Worm (Caenorhabditis elegans): ENCODE data around the gene lin-9.

Gene lin-9

DNA sequence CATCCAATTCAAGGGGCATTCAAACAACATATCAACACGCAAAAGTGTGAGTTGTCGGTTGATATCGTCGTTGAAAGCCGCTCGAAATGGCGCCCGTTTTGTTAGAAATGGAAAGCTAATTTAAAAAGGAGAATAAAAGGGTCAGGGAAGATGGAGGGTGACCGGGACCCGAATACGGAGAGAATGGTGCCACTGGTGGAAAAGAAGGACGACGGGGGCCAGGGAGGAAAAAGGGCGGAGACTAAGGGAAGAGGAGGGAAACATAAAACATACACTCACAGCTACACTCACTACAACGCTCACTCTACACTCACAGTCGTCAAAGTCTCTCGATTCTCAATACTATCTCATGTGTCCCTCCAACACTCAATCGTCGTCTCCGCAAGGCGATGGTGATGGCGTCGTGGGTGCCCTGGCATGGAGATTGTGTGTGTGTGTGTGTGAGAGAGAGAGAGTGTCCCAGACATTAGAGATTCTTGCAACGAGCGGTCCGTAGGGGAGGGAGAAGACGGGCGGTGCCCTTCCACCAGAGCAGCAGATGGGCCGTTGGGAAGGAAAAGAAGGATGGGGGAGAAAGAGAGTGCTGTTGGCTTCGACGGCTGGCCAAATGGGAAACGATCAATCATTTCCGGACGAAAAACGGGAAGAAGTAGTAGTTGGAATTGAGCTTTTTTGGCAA is 29.8 kb downstream of the lin-9 start:
- TF ChIP-seq lin-32 (GFP tag; optimal IDR thresholded peaks at IDR 0.05) (peak; percentile 85), nhr-237 (tag; optimal IDR thresholded peaks at IDR 0.05) (peak; percentile 19), ces-1 (GFP tag; optimal IDR thresholded peaks at IDR 0.05) (peak; percentile 23), ceh-39 (tag; optimal IDR thresholded peaks at IDR 0.05) (peak; percentile 42), sem-2 (GFP tag; optimal IDR thresholded peaks at IDR 0.05) (no peak), ztf-11 (tag; optimal IDR thresholded peaks at IDR 0.05) (peak; percentile 57), lsy-2 (tag; optimal IDR thresholded peaks at IDR 0.05) (peak; percentile 33), blmp-1 (tag; optimal IDR thresholded peaks at IDR 0.05) (no peak), flh-1 (GFP tag; optimal IDR thresholded peaks at IDR 0.05) (peak; percentile 34), drap-1 (GFP tag; optimal IDR thresholded peaks at IDR 0.05) (peak; percentile 74), lin-13 (tag; optimal IDR thresholded peaks at IDR 0.05) (peak; percentile 2), unc-120 (tag; optimal IDR thresholded peaks at IDR 0.05; ENCODE audit: poor library complexity, severe bottlenecking) (peak; percentile 100), mls-2 (tag; optimal IDR thresholded peaks at IDR 0.05) (peak; percentile 85), ceh-43 (GFP tag; optimal IDR thresholded peaks at IDR 0.05) (peak; percentile 23), hlh-1 (tag; optimal IDR thresholded peaks at IDR 0.05) (peak; percentile 69), ceh-83 (GFP tag; optimal IDR thresholded peaks at IDR 0.05) (no peak), snpc-4 (tag; optimal IDR thresholded peaks at IDR 0.05) (no peak), elt-3 (tag; optimal IDR thresholded peaks at IDR 0.05) (no peak), unc-39 (tag; optimal IDR thresholded peaks at IDR 0.05) (peak; percentile 22), nhr-76 (tag; optimal IDR thresholded peaks at IDR 0.05) (no peak), mep-1 (tag; optimal IDR thresholded peaks at IDR 0.05) (peak; percentile 87), cnd-1 (tag; optimal IDR thresholded peaks at IDR 0.05) (peak; percentile 78), nhr-28 (tag; optimal IDR thresholded peaks at IDR 0.05) (no peak), nhr-2 (tag; optimal IDR thresholded peaks at IDR 0.05) (peak; percentile 21), nhr-12 (tag; optimal IDR thresholded peaks at IDR 0.05) (peak; percentile 67), pha-4 (tag; optimal IDR thresholded peaks at IDR 0.05) (peak; percentile 20), unc-62 (GFP tag; optimal IDR thresholded peaks at IDR 0.05) (peak; percentile 91), M03D4.4 (tag; optimal IDR thresholded peaks at IDR 0.05) (peak; percentile 60), sptf-1 (tag; optimal IDR thresholded peaks at IDR 0.05) (peak; percentile 60), tbx-8 (GFP tag; optimal IDR thresholded peaks at IDR 0.05) (peak; percentile 71)

ce11 chrIII:8873045-8873457 is 30.9 kb downstream of the lin-9 start:
- TF ChIP-seq lin-13 (tag; optimal IDR thresholded peaks at IDR 0.05) (peak; percentile 26), unc-62 (GFP tag; optimal IDR thresholded peaks at IDR 0.05) (peak; percentile 14), mls-2 (tag; optimal IDR thresholded peaks at IDR 0.05) (peak; percentile 68), bed-3 (GFP tag; optimal IDR thresholded peaks at IDR 0.05) (no peak), cnd-1 (tag; optimal IDR thresholded peaks at IDR 0.05) (peak; percentile 85), ces-1 (GFP tag; optimal IDR thresholded peaks at IDR 0.05) (peak; percentile 87), ham-2 (GFP tag; optimal IDR thresholded peaks at IDR 0.05) (peak; percentile 55), nhr-2 (tag; optimal IDR thresholded peaks at IDR 0.05) (no peak)

DNA sequence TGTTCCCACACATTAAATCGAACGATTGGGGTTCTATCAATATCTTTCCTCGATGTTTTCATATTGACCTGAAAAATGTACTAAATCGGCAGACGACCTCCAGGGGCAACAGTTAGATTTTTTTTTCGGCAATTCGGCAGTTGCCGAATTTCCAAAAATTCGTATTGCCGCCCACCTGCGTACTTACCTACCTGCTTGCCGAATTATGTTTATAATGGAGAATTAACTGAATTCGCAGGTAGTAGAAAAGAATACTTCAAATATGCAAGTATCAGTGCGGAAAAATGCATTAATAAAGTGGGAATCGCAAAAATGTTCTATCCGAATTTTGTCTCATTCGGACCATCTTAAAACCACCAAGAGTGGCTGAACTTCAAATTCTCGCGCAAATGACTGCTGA is 34.3 kb downstream of the lin-9 start:
- no peak for TF ChIP-seq zip-8 (tag; optimal IDR thresholded peaks at IDR 0.05)
- TF ChIP-seq ztf-11 (tag; optimal IDR thresholded peaks at IDR 0.05): no peak
- TF ChIP-seq nhr-76 (tag; optimal IDR thresholded peaks at IDR 0.05): no peak
- TF ChIP-seq drap-1 (GFP tag; optimal IDR thresholded peaks at IDR 0.05): no peak
- TF ChIP-seq sem-2 (GFP tag; optimal IDR thresholded peaks at IDR 0.05): no peak
- TF ChIP-seq M03D4.4 (tag; optimal IDR thresholded peaks at IDR 0.05): no peak
- no peak for TF ChIP-seq nhr-2 (tag; optimal IDR thresholded peaks at IDR 0.05)
- no peak for TF ChIP-seq unc-39 (tag; optimal IDR thresholded peaks at IDR 0.05)
- TF ChIP-seq nhr-237 (tag; optimal IDR thresholded peaks at IDR 0.05): no peak
- TF ChIP-seq mab-5 (tag; optimal IDR thresholded peaks at IDR 0.05): no peak
- TF ChIP-seq elt-3 (tag; optimal IDR thresholded peaks at IDR 0.05): no peak
- no peak for TF ChIP-seq ceh-43 (GFP tag; optimal IDR thresholded peaks at IDR 0.05)
- TF ChIP-seq sptf-1 (tag; optimal IDR thresholded peaks at IDR 0.05): no peak
- TF ChIP-seq ces-1 (GFP tag; optimal IDR thresholded peaks at IDR 0.05): no peak
- no peak for TF ChIP-seq nhr-12 (tag; optimal IDR thresholded peaks at IDR 0.05)
- TF ChIP-seq snpc-4 (tag; optimal IDR thresholded peaks at IDR 0.05): no peak
- no peak for TF ChIP-seq cnd-1 (tag; optimal IDR thresholded peaks at IDR 0.05)
- no peak for TF ChIP-seq elt-1 (tag; optimal IDR thresholded peaks at IDR 0.05; ENCODE audit: borderline replicate concordance, insufficient read depth)
- no peak for TF ChIP-seq hlh-1 (tag; optimal IDR thresholded peaks at IDR 0.05)

Data from whole organism, mixed stage, embryonic.